Worm (Caenorhabditis elegans): ENCODE data around the gene ddi-1.

ddi-1 gene

DNA sequence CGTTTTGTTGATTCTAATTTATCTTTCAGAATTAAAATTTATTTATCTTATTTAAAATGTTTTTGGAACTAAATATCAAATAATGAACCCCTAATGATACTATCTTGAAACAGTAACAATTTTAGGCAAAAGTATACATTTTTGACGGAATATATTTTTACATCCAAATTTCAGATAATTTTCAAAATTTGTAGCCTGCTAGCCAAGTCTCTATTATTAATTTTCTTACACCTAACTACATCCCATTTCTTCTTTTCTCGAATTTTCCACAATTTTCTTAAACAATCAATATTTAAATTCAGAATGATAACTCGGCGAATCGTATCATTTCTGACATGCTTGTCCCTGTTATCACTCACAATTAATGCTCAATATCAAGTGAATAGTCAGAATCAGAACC lies 16.2 kb upstream of the ddi-1 start, which contains the start of gene pqn-89:
pqn-89 (plus strand) TSS at position 301 of the 400 bp plus-strand sequence.
- no peak for TF ChIP-seq ref-2 (tag; optimal IDR thresholded peaks at IDR 0.05)
- TF ChIP-seq ceh-19 (GFP tag; optimal IDR thresholded peaks at IDR 0.05): no peak
- no peak for TF ChIP-seq odd-2 (tag; optimal IDR thresholded peaks at IDR 0.05)
- no peak for TF ChIP-seq ceh-9 (tag; optimal IDR thresholded peaks at IDR 0.05)
- no peak for TF ChIP-seq hlh-8 (tag; optimal IDR thresholded peaks at IDR 0.05)
- TF ChIP-seq hlh-13 (GFP tag; optimal IDR thresholded peaks at IDR 0.05): no peak
- no peak for TF ChIP-seq pros-1 (tag; optimal IDR thresholded peaks at IDR 0.05)
- TF ChIP-seq ceh-31 (tag; optimal IDR thresholded peaks at IDR 0.05): no peak
- TF ChIP-seq ceh-48 (tag; optimal IDR thresholded peaks at IDR 0.05): no peak
- TF ChIP-seq nfya-1 (tag; optimal IDR thresholded peaks at IDR 0.05): no peak
- TF ChIP-seq ama-1 (optimal IDR thresholded peaks at IDR 0.05): no peak
- no peak for TF ChIP-seq nhr-11 (tag; optimal IDR thresholded peaks at IDR 0.05)
- TF ChIP-seq tbx-2 (tag; optimal IDR thresholded peaks at IDR 0.05): no peak
- TF ChIP-seq sox-2 (GFP tag; IDR thresholded peaks at IDR 0.05): no peak
- no peak for TF ChIP-seq pat-9 (tag; optimal IDR thresholded peaks at IDR 0.05)

DNA sequence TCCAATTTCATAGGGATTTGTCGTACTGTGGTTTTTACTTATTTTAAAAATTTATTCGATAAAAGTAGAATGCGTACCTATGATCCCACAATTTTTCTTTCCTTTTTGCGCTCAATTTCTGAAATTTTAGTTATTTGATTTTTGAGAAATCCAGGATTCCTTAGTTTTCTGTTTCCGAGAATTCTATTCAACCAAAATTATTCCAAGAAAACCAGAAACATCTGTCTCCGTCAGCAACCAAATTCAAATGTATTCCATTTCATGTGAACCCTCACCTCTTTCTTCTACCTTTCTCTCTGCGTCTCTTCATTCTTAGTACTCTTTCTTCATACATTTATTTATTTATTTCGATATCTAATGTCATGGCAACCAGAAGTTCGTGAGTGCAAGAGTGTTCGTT lies 10.9 kb upstream of the ddi-1 start:
- no peak for TF ChIP-seq elt-2 (tag; optimal IDR thresholded peaks at IDR 0.05)
- no peak for TF ChIP-seq hlh-30 (tag; optimal IDR thresholded peaks at IDR 0.05; ENCODE audit: insufficient read depth)
- TF ChIP-seq ceh-30 (tag; optimal IDR thresholded peaks at IDR 0.05): no peak
- no peak for TF ChIP-seq madf-2 (tag; optimal IDR thresholded peaks at IDR 0.05)

DNA sequence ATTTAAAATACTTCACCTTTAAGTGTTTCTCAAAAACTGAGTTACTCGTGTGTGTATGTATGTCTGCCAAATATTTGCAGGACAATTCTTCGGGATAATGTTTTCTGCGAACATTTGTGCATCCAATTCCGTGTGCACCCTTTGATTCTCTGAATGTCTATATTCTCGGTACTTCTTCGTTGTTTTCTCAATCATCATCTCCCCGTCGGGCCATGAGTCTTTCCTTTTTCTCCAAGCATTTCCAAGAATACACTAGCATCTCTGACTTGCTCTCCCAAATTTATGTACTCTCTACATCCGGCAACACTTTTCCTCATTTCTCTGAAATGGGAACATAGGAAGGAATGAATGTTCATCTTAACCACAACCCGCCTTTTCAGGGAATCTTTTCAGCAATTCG lies 8.0 kb upstream of the ddi-1 start:
- TF ChIP-seq ref-2 (tag; optimal IDR thresholded peaks at IDR 0.05) (no peak), ceh-9 (tag; optimal IDR thresholded peaks at IDR 0.05) (no peak), eyg-1 (tag; optimal IDR thresholded peaks at IDR 0.05) (no peak), sdc-2 (tag; optimal IDR thresholded peaks at IDR 0.05) (no peak), hlh-15 (tag; optimal IDR thresholded peaks at IDR 0.05) (no peak), ceh-34 (tag; optimal IDR thresholded peaks at IDR 0.05) (no peak), nhr-232 (tag; optimal IDR thresholded peaks at IDR 0.05) (no peak), ceh-31 (tag; optimal IDR thresholded peaks at IDR 0.05) (no peak), ztf-16 (tag; optimal IDR thresholded peaks at IDR 0.05) (no peak), dve-1 (tag; optimal IDR thresholded peaks at IDR 0.05) (no peak), sox-2 (GFP tag; IDR thresholded peaks at IDR 0.05) (no peak), dmd-4 (tag; optimal IDR thresholded peaks at IDR 0.05; ENCODE audit: borderline replicate concordance) (no peak), lin-11 (tag; optimal IDR thresholded peaks at IDR 0.05) (no peak), unc-3 (GFP tag; conservative IDR thresholded peaks at IDR 0.05) (no peak), unc-3 (tag; optimal IDR thresholded peaks at IDR 0.05) (no peak), che-1 (tag; optimal IDR thresholded peaks at IDR 0.05) (no peak)

DNA sequence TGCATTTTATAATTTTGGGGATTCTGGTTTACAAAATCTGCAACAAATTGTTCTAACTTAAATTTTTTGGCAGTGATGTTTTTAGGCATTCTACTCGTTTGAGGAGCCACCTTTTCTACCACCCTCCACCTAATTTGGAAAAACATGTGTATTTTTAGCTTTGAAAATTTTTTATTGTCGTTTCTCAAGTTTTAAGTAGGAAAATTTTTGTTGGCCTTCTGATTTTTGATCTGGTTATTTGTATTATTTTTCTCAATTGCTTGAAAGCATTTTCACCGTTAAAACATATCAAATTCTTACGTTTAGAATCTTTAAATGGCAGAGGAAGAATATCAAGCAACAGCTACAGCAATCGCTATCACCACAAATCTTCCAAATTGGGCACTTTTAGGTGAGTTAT lies 4.8 kb upstream of the ddi-1 start, which contains the start of gene C01G5.7:
C01G5.7 (plus strand) TSS at position 301 of the 400 bp plus-strand sequence.
- TF ChIP-seq pqm-1 (tag; optimal IDR thresholded peaks at IDR 0.05) (no peak), ama-1 (optimal IDR thresholded peaks at IDR 0.05) (no peak), K09A11.1 (tag; optimal IDR thresholded peaks at IDR 0.05; ENCODE audit: insufficient read depth) (no peak), zip-5 (tag; optimal IDR thresholded peaks at IDR 0.05) (no peak), sox-2 (GFP tag; IDR thresholded peaks at IDR 0.05) (no peak), ceh-2 (tag; optimal IDR thresholded peaks at IDR 0.05) (no peak), sox-4 (tag; optimal IDR thresholded peaks at IDR 0.05) (no peak), K02D7.2 (tag; optimal IDR thresholded peaks at IDR 0.05) (no peak), hlh-6 (tag; optimal IDR thresholded peaks at IDR 0.05) (no peak), nhr-232 (tag; optimal IDR thresholded peaks at IDR 0.05) (no peak), eyg-1 (tag; optimal IDR thresholded peaks at IDR 0.05) (no peak), fax-1 (tag; optimal IDR thresholded peaks at IDR 0.05) (no peak), T23F11.4 (GFP tag; optimal IDR thresholded peaks at IDR 0.05) (no peak), ceh-22 (tag; optimal IDR thresholded peaks at IDR 0.05) (no peak), unc-55 (GFP tag; optimal IDR thresholded peaks at IDR 0.05) (no peak)
